Worm (Caenorhabditis elegans): Measurements from ENCODE around the gene urb-1.

- TF ChIP-seq W03F9.2 (tag; optimal IDR thresholded peaks at IDR 0.05) (no peak), him-1 (tag; optimal IDR thresholded peaks at IDR 0.05) (no peak)
These were observed 2.0 kb upstream of the urb-1 start, which contains the start of gene T05H4.11 for ce11 chrV:6425927-6426326.

Measured in whole organism, L4/young adult.